Fruit fly (Drosophila melanogaster): ENCODE data around the gene CG11600.

dm6 chr3R:12662531-12662930 lies 26.2 kb downstream of the CG11600 start, which contains the start of gene CG14395:
- TF ChIP-seq dac (GFP tag; optimal IDR thresholded peaks at IDR 0.05) (no peak), CG6854 (GFP tag; optimal IDR thresholded peaks at IDR 0.05) (no peak), net (GFP tag; optimal IDR thresholded peaks at IDR 0.05) (no peak), CG11294 (GFP tag; IDR thresholded peaks at IDR 0.05) (no peak), Hr38 (GFP tag; optimal IDR thresholded peaks at IDR 0.05) (no peak), CG16779 (tag; optimal IDR thresholded peaks at IDR 0.05) (no peak), CG6792 (GFP tag; optimal IDR thresholded peaks at IDR 0.05) (no peak), salr (GFP tag; optimal IDR thresholded peaks at IDR 0.05) (no peak), CG6276 (GFP tag; optimal IDR thresholded peaks at IDR 0.05) (no peak), acj6 (GFP tag; optimal IDR thresholded peaks at IDR 0.05) (no peak), Eip75B (GFP tag; optimal IDR thresholded peaks at IDR 0.05) (no peak)
